Worm (Caenorhabditis elegans) whole organism, young adult: ENCODE data around the gene T19D12.9.

ENCODE experiments used
- C17E4.6 ChIP-seq: fragments of 200-800 bp; sonication (Bioruptor generic); IDR thresholded peaks from 2 replicates; pipeline ENCODE4 v1.3.6; 2022; ENCODE audit warnings: missing genetic modification reagents, missing genetic modification characterization, missing compliant biosample characterization
- F10E7.11 ChIP-seq: sonication (generic microtip); optimal IDR thresholded peaks from 2 replicates; lab custom pipeline; 2017; ENCODE audit warnings: mild to moderate bottlenecking, missing genetic modification characterization, moderate library complexity, missing compliant biosample characterization
- F22D6.2 ChIP-seq: sonication (generic microtip); optimal IDR thresholded peaks from 2 replicates; lab custom pipeline; 2016; ENCODE audit warnings: mild to moderate bottlenecking, missing genetic modification characterization, missing compliant biosample characterization
- F33H1.4 ChIP-seq: fragments of 200-800 bp; sonication (Bioruptor generic); IDR thresholded peaks from 2 replicates; pipeline ENCODE4 v1.3.6; 2022; ENCODE audit warnings: missing genetic modification reagents, missing genetic modification characterization, missing compliant biosample characterization
- F52B5.7 ChIP-seq: sonication (generic microtip); optimal IDR thresholded peaks from 2 replicates; lab custom pipeline; 2016; ENCODE audit warnings: mild to moderate bottlenecking, missing genetic modification characterization, missing compliant biosample characterization
- K12H6.12 ChIP-seq: fragments of 200-800 bp; sonication (Bioruptor generic); optimal IDR thresholded peaks from 2 replicates; lab custom pipeline; 2018; ENCODE audit warnings: mild to moderate bottlenecking, missing genetic modification characterization, missing compliant biosample characterization
- Y53F4B.3 ChIP-seq: fragments of 200-800 bp; sonication (Bioruptor generic); IDR thresholded peaks from 2 replicates; pipeline ENCODE4 v1.3.6; 2022; ENCODE audit warnings: missing genetic modification reagents, missing genetic modification characterization, missing compliant biosample characterization
- ZK185.1 ChIP-seq: sonication (generic microtip); optimal IDR thresholded peaks from 2 replicates; lab custom pipeline; 2016; ENCODE audit warnings: mild to moderate bottlenecking, missing genetic modification characterization, missing compliant biosample characterization; ENCODE audit not compliant: poor library complexity, severe bottlenecking
- akir-1 ChIP-seq: fragments of 200-800 bp; sonication (Bioruptor generic); optimal IDR thresholded peaks from 2 replicates; lab custom pipeline; 2018; ENCODE audit warnings: mild to moderate bottlenecking, missing genetic modification characterization, moderate library complexity, missing compliant biosample characterization
- atf-7 ChIP-seq: sonication (generic microtip); optimal IDR thresholded peaks from 2 replicates; lab custom pipeline; 2017; ENCODE audit warnings: mild to moderate bottlenecking, missing genetic modification characterization, missing compliant biosample characterization
- attf-5 ChIP-seq: fragments of 200-800 bp; sonication (Bioruptor generic); optimal IDR thresholded peaks from 2 replicates; lab custom pipeline; 2018; ENCODE audit warnings: mild to moderate bottlenecking, missing genetic modification characterization, missing compliant biosample characterization
- attf-6 ChIP-seq: fragments of 200-800 bp; sonication (Bioruptor generic); IDR thresholded peaks from 2 replicates; pipeline ENCODE4 v1.3.6; 2022; ENCODE audit warnings: missing genetic modification reagents, missing genetic modification characterization, missing compliant biosample characterization
- ceh-27 ChIP-seq: fragments of 200-800 bp; sonication (Bioruptor generic); optimal IDR thresholded peaks from 2 replicates; lab custom pipeline; 2018; ENCODE audit warnings: mild to moderate bottlenecking, missing genetic modification characterization, moderate library complexity, missing compliant biosample characterization
- ceh-58 ChIP-seq: fragments of 200-800 bp; sonication (Bioruptor generic); IDR thresholded peaks from 2 replicates; pipeline ENCODE4 v1.3.6; 2022; ENCODE audit warnings: missing genetic modification characterization, missing compliant biosample characterization
- ceh-79 ChIP-seq: sonication (generic microtip); optimal IDR thresholded peaks from 2 replicates; lab custom pipeline; 2017; ENCODE audit warnings: mild to moderate bottlenecking, missing genetic modification characterization, missing compliant biosample characterization
- ceh-91 ChIP-seq: fragments of 200-800 bp; sonication (Bioruptor generic); IDR thresholded peaks from 2 replicates; pipeline ENCODE4 v1.3.6; 2022; ENCODE audit warnings: missing genetic modification reagents, missing genetic modification characterization, missing compliant biosample characterization
- die-1 ChIP-seq: sonication (generic microtip); optimal IDR thresholded peaks from 2 replicates; lab custom pipeline; 2016; ENCODE audit warnings: missing genotype, mild to moderate bottlenecking, missing genetic modification characterization, missing compliant biosample characterization
- dox-1 ChIP-seq: fragments of 200-800 bp; sonication (Bioruptor generic); IDR thresholded peaks from 2 replicates; pipeline ENCODE4 v1.3.6; 2022; ENCODE audit warnings: missing genetic modification reagents, missing genetic modification characterization, missing compliant biosample characterization
- dpff-1 ChIP-seq: sonication (generic microtip); optimal IDR thresholded peaks from 2 replicates; lab custom pipeline; 2017; ENCODE audit warnings: mild to moderate bottlenecking, missing genetic modification characterization, missing compliant biosample characterization
- egrh-3 ChIP-seq: fragments of 200-800 bp; sonication (Bioruptor generic); IDR thresholded peaks from 2 replicates; pipeline ENCODE4 v1.3.6; 2022; ENCODE audit warnings: missing genetic modification reagents, missing genetic modification characterization, missing compliant biosample characterization
- ekl-4 ChIP-seq: fragments of 200-800 bp; sonication (Bioruptor generic); IDR thresholded peaks from 2 replicates; pipeline ENCODE4 v1.3.6; 2022; ENCODE audit warnings: missing genetic modification reagents, missing genetic modification characterization, missing compliant biosample characterization
- fkh-3 ChIP-seq: sonication (generic microtip); optimal IDR thresholded peaks from 2 replicates; lab custom pipeline; 2016; ENCODE audit warnings: mild to moderate bottlenecking, missing genetic modification characterization, missing compliant biosample characterization
- hlh-26 ChIP-seq: fragments of 200-800 bp; sonication (Bioruptor generic); conservative IDR thresholded peaks from 2 replicates; pipeline ENCODE4 v1.3.6; 2022; ENCODE audit warnings: missing genetic modification reagents, missing genetic modification characterization, missing compliant biosample characterization
- hmg-1.2 ChIP-seq: fragments of 200-800 bp; sonication (Bioruptor generic); IDR thresholded peaks from 2 replicates; pipeline ENCODE4 v1.3.6; 2022; ENCODE audit warnings: missing genetic modification reagents, missing genetic modification characterization, missing compliant biosample characterization
- let-607 ChIP-seq, 2 experiments: fragments of 200-800 bp in 1 of 2; sonication (Bioruptor generic) in 1 of 2; sonication (generic microtip) in 1 of 2; optimal IDR thresholded peaks; 2 replicates each; lab custom pipeline; 2016 to 2018; ENCODE audit warnings: mild to moderate bottlenecking in 2 of 2, missing compliant biosample characterization in 2 of 2, missing genetic modification characterization in 2 of 2, moderate library complexity in 2 of 2, missing genotype in 1 of 2
- lin-35 ChIP-seq, 3 experiments: fragments of 150-350 bp in 2 of 3; sonication (generic microtip) in 1 of 3; optimal IDR thresholded peaks; 2 replicates each; lab custom pipeline; 2014 to 2018; ENCODE audit warnings: missing biosample characterization in 3 of 3, missing genetic modification characterization in 3 of 3, missing genetic modification reagents in 3 of 3
- lin-40 ChIP-seq: sonication (generic microtip); optimal IDR thresholded peaks from 2 replicates; lab custom pipeline; 2016; ENCODE audit warnings: missing genetic modification characterization, mild to moderate bottlenecking, missing compliant biosample characterization, missing genotype, missing genetic modification reagents
- lin-54 ChIP-seq: fragments of 200-800 bp; sonication (Bioruptor generic); optimal IDR thresholded peaks from 2 replicates; lab custom pipeline; 2018; ENCODE audit warnings: mild to moderate bottlenecking, missing genetic modification characterization, missing compliant biosample characterization
- lsl-1 ChIP-seq: fragments of 200-800 bp; sonication (Bioruptor generic); optimal IDR thresholded peaks from 2 replicates; lab custom pipeline; 2018; ENCODE audit warnings: mild to moderate bottlenecking, missing genetic modification characterization, moderate library complexity, missing compliant biosample characterization
- lsy-27 ChIP-seq: sonication (generic microtip); optimal IDR thresholded peaks from 2 replicates; lab custom pipeline; 2017; ENCODE audit warnings: missing genetic modification characterization, mild to moderate bottlenecking, missing compliant biosample characterization, antibody characterized with exemption, missing genotype, borderline replicate concordance; ENCODE audit not compliant: insufficient read depth
- madf-10 ChIP-seq: sonication (generic microtip); optimal IDR thresholded peaks from 2 replicates; lab custom pipeline; 2016; ENCODE audit warnings: mild to moderate bottlenecking, missing genetic modification characterization, missing compliant biosample characterization
- madf-3 ChIP-seq: fragments of 200-800 bp; sonication (Bioruptor generic); IDR thresholded peaks from 2 replicates; pipeline ENCODE4 v1.3.6; 2022; ENCODE audit warnings: missing genetic modification reagents, missing genetic modification characterization, missing compliant biosample characterization
- madf-8 ChIP-seq: fragments of 200-800 bp; sonication (Bioruptor generic); conservative IDR thresholded peaks from 2 replicates; pipeline ENCODE4 v1.3.6; 2022; ENCODE audit warnings: missing genetic modification reagents, missing genetic modification characterization, missing compliant biosample characterization
- mcd-1 ChIP-seq: fragments of 200-800 bp; sonication (Bioruptor generic); IDR thresholded peaks from 2 replicates; pipeline ENCODE4 v1.3.6; 2022; ENCODE audit warnings: missing genetic modification reagents, missing genetic modification characterization, missing compliant biosample characterization
- nfya-2 ChIP-seq: fragments of 200-800 bp; sonication (Bioruptor generic); IDR thresholded peaks from 2 replicates; pipeline ENCODE4 v1.3.6; 2022; ENCODE audit warnings: missing genetic modification reagents, missing genetic modification characterization, missing compliant biosample characterization
- nhr-120 ChIP-seq: fragments of 200-800 bp; sonication (Bioruptor generic); IDR thresholded peaks from 2 replicates; pipeline ENCODE4 v1.3.6; 2022; ENCODE audit warnings: missing genetic modification characterization, missing compliant biosample characterization
- nhr-27 ChIP-seq: fragments of 200-800 bp; sonication (Bioruptor generic); optimal IDR thresholded peaks from 2 replicates; lab custom pipeline; 2018; ENCODE audit warnings: mild to moderate bottlenecking, missing genetic modification characterization, moderate library complexity, missing compliant biosample characterization
- nhr-80 ChIP-seq: sonication (generic microtip); optimal IDR thresholded peaks from 2 replicates; lab custom pipeline; 2016; ENCODE audit warnings: missing genetic modification characterization, missing compliant biosample characterization
- repo-1 ChIP-seq: sonication (generic microtip); optimal IDR thresholded peaks from 2 replicates; lab custom pipeline; 2017; ENCODE audit warnings: mild to moderate bottlenecking, missing genetic modification characterization, missing compliant biosample characterization
- snpc-3.4 ChIP-seq: sonication (generic microtip); optimal IDR thresholded peaks from 2 replicates; lab custom pipeline; 2017; ENCODE audit warnings: missing genetic modification characterization, mild to moderate bottlenecking, missing compliant biosample characterization, antibody characterized with exemption, moderate library complexity, missing genotype, missing genetic modification reagents
- somi-1 ChIP-seq: fragments of 200-800 bp; sonication (Bioruptor generic); optimal IDR thresholded peaks from 2 replicates; lab custom pipeline; 2018; ENCODE audit warnings: mild to moderate bottlenecking, missing genetic modification characterization, missing compliant biosample characterization
- unc-130 ChIP-seq: sonication (generic microtip); optimal IDR thresholded peaks from 2 replicates; lab custom pipeline; 2016; ENCODE audit warnings: missing genetic modification reagents, missing genetic modification characterization, missing compliant biosample characterization
- xnd-1 ChIP-seq: sonication (generic microtip); optimal IDR thresholded peaks from 2 replicates; lab custom pipeline; 2016; ENCODE audit warnings: missing genotype, missing genetic modification reagents, missing genetic modification characterization, missing compliant biosample characterization
- zfh-2 ChIP-seq: fragments of 200-800 bp; sonication (Bioruptor generic); conservative IDR thresholded peaks from 2 replicates; pipeline ENCODE4 v1.3.6; 2022; ENCODE audit warnings: missing genetic modification reagents, missing genetic modification characterization, missing compliant biosample characterization

Gene T19D12.9

ce11 chrII:6689088-6689487 is 34.9 kb upstream of the T19D12.9 start:
- TF ChIP-seq madf-10 (tag; lab: Kevin White, UChicago), result no peak
- TF ChIP-seq ceh-91, result no peak
- no peak for TF ChIP-seq madf-8 (GFP tag; lab: Robert Waterston, UW)
- TF ChIP-seq F52B5.7 (tag; lab: Kevin White, UChicago), result no peak
- no peak for TF ChIP-seq lsy-27 (tag; lab: Kevin White, UChicago)
- TF ChIP-seq lin-40 (tag; lab: Kevin White, UChicago), result no peak
- no peak for TF ChIP-seq zfh-2 (GFP tag; lab: Robert Waterston, UW)
- no peak for TF ChIP-seq nfya-2
- no peak for TF ChIP-seq F22D6.2 (tag; lab: Kevin White, UChicago)
- TF ChIP-seq attf-6, result no peak
- no peak for TF ChIP-seq ceh-58 (GFP tag; lab: Robert Waterston, UW)

- no peak for TF ChIP-seq nhr-27 (tag; lab: Kevin White, UChicago)
- peak; percentile 71 for TF ChIP-seq zfh-2 (GFP tag; lab: Robert Waterston, UW)
- TF ChIP-seq egrh-3 (GFP tag; lab: Robert Waterston, UW), result peak; percentile 21; the same call in 1 of the 2 replicates
Measured at ce11 chrII:6685964-6686363, 31.8 kb upstream of the T19D12.9 start.

ce11 chrII:6683663-6684285 is 29.6 kb upstream of the T19D12.9 start, which contains the start of gene gyf-1:
Gene gyf-1, plus strand, starts transcription at chrII:6684235.
- TF ChIP-seq K12H6.12 (tag; lab: Kevin White, UChicago), result peak; percentile 49
- TF ChIP-seq atf-7 (tag; lab: Kevin White, UChicago), result no peak
- TF ChIP-seq zfh-2 (GFP tag; lab: Robert Waterston, UW), result peak; percentile 68; the same call in 1 of the 2 replicates
- no peak for TF ChIP-seq repo-1
- TF ChIP-seq nhr-80 (tag; lab: Kevin White, UChicago), result peak; percentile 74
- peak in 1 of 3 experiments; percentile 27 for TF ChIP-seq lin-35 (GFP tag; optimal IDR thresholded peaks at IDR 0.05; lab: Kevin White, UChicago)
- peak; percentile 81 for TF ChIP-seq hmg-1.2
- TF ChIP-seq snpc-3.4, result no peak
- no peak for TF ChIP-seq attf-6
- TF ChIP-seq dox-1, result peak; percentile 57; the same call in 1 of the 2 replicates
- peak; percentile 3 for TF ChIP-seq ZK185.1 (tag; lab: Kevin White, UChicago)
- no peak for TF ChIP-seq ceh-79 (tag; lab: Kevin White, UChicago)
- TF ChIP-seq ceh-27 (GFP tag; lab: Kevin White, UChicago), result peak; percentile 39
- peak in 1 of 2 experiments; percentile 34 for TF ChIP-seq let-607 (tag; optimal IDR thresholded peaks at IDR 0.05; lab: Kevin White, UChicago)
- peak; percentile 56; the same call in 1 of the 2 replicates for TF ChIP-seq madf-3
- TF ChIP-seq mcd-1, result peak; percentile 13; the same call in 1 of the 2 replicates
- no peak for TF ChIP-seq F10E7.11 (tag; lab: Kevin White, UChicago)
- TF ChIP-seq attf-5, result peak; percentile 80
- no peak for TF ChIP-seq fkh-3

ce11 chrII:6682918-6683317 is 28.7 kb upstream of the T19D12.9 start:
- TF ChIP-seq Y53F4B.3 (GFP tag; lab: Robert Waterston, UW) (no peak), hlh-26 (GFP tag; lab: Robert Waterston, UW) (no peak), nhr-120 (GFP tag; lab: Robert Waterston, UW) (no peak), lin-40 (tag; lab: Kevin White, UChicago) (no peak), lin-54 (GFP tag; lab: Kevin White, UChicago) (peak; percentile 7), nhr-80 (tag; lab: Kevin White, UChicago) (no peak), xnd-1 (tag; lab: Kevin White, UChicago) (peak; percentile 81), lsl-1 (GFP tag; lab: Kevin White, UChicago) (peak; percentile 95), die-1 (no peak), dpff-1 (tag; lab: Kevin White, UChicago) (no peak), unc-130 (GFP tag; lab: Kevin White, UChicago) (no peak), akir-1 (no peak), somi-1 (GFP tag; lab: Kevin White, UChicago) (no peak), ekl-4 (GFP tag; lab: Robert Waterston, UW) (no peak), C17E4.6 (GFP tag; lab: Robert Waterston, UW) (no peak), ZK185.1 (tag; lab: Kevin White, UChicago) (no peak), F33H1.4 (peak; percentile 89)
